Worm (Caenorhabditis elegans): Measurements from ENCODE around the gene ttr-19.

DNA sequence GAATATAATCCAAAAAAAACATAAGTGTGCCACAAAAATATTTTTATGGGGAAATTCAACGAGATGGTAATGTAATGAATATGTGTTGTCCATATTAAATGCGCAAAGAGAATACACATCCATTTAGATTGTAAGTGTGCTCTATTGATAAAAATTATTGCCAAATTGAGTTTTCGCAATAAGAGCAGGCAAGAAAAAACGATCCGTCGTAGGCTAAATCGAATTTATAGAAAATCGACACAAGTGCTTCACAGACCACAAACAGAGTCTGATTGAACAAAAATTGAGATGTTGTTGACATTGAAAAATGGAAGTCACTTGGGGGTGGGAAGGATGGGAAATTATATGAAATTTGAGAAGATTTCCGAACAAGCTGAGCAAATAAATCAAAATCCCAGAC is 37.8 kb upstream of the ttr-19 start:
- TF ChIP-seq nhr-11 (tag; optimal IDR thresholded peaks at IDR 0.05) (no peak), dmd-6 (GFP tag; IDR thresholded peaks at IDR 0.05) (no peak), hif-1 (tag; optimal IDR thresholded peaks at IDR 0.05) (no peak), spr-3 (GFP tag; optimal IDR thresholded peaks at IDR 0.05) (no peak)

All from whole organism, L4 larva.